Fruit fly (Drosophila melanogaster) S2 (cell line): ENCODE measurements around the gene Ir8a.

Experiments used
- CG8478 ChIP-seq: fragments of >200 bp; optimal IDR thresholded peaks from 2 replicates; lab custom pipeline; 2018
- CTCF ChIP-seq, 2 experiments: fragments of >200 bp; optimal IDR thresholded peaks; 2 replicates each; lab custom pipeline; 2018

Ir8a gene

DNA sequence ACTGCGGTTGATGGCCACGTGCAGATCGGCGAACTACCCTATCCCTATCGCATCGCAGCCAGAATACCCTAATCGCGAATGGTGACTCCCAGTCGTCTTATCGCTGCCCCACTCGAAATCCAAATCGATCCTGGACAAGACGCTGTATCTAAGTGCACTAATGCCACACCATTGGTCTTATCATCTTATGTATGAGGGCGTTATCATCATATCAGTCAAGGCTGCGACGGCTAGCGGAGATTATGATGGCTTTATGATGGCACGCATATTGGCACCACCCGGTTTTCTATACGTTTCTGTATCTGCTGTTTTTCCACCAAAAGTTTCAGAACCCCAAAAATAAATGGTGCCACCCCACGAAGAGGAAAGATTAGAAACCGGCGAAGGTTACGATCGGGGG is 36.2 kb downstream of the Ir8a start:
- TF ChIP-seq CTCF (optimal IDR thresholded peaks at IDR 0.05; lab: Kevin White, UChicago) = no peak
- no peak for TF ChIP-seq CG8478 (lab: Kevin White, UChicago)

DNA sequence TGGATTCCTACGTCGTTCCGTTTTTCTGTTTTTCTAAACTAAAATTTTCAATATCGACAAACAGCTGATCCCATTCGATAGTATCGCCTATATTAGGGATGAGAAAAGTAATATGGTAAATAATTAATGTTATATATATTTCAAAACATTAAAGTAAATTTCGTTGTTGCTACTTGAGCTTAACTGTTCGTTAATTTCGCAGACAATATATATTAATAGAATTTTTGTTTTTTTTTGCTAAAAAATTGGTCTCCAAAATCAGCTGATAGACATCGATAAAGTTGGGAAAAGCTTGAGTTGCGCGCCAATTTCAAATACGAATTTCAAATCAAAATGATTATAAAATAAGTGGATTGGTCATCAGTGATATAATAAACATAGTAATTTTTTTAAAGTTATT is 40.0 kb downstream of the Ir8a start, which contains the start of gene CG12118:
TSS of gene CG12118 (minus strand) at position 53 of the 400 bp plus-strand sequence.
- no peak for TF ChIP-seq CG8478 (lab: Kevin White, UChicago)
- no peak for TF ChIP-seq CTCF (optimal IDR thresholded peaks at IDR 0.05; lab: Kevin White, UChicago)

DNA sequence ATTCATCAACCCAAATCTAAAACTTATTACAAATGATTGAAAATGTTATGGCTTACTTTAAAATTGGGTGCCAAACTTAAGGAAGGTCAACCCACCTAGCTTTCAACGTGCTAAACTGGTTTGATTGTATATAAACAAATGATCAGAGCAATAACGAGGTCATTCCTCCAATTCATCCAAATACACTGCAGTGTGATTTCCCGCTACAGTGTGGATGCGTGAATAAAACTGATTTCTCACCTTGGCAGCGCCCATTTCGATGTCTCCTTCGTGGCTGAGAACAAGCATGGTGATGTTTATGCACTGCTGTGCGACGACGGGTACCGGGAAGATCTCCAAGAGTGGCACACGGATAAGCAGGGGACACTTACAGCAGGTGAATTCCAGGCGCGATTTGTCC is 41.1 kb downstream of the Ir8a start:
- TF ChIP-seq CTCF (optimal IDR thresholded peaks at IDR 0.05; lab: Kevin White, UChicago) (no peak), CG8478 (lab: Kevin White, UChicago) (no peak)

DNA sequence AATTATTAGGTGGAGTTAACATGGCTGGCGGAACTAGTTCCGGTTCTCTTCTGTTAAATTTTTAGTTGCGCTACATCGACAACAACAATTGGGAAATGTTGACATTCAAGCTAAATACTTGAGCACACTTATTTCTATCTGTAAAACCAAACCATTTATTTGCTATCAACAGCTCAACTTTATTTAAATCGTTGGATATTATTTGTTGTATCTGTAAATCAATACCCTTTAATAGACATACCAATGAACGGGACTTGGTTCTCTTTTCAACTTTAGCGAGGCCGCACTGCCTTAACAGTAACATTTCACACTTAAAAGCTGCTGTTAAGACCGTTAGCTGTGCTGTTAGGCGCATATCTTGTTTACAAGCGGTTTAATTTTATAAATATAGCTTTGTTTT is 42.8 kb downstream of the Ir8a start, which contains the start of gene CG12106:
TSS of gene CG12106 (plus strand) at position 295 of the 400 bp plus-strand sequence.
- TF ChIP-seq CG8478 (lab: Kevin White, UChicago) (no peak), CTCF (optimal IDR thresholded peaks at IDR 0.05; lab: Kevin White, UChicago) (no peak)

DNA sequence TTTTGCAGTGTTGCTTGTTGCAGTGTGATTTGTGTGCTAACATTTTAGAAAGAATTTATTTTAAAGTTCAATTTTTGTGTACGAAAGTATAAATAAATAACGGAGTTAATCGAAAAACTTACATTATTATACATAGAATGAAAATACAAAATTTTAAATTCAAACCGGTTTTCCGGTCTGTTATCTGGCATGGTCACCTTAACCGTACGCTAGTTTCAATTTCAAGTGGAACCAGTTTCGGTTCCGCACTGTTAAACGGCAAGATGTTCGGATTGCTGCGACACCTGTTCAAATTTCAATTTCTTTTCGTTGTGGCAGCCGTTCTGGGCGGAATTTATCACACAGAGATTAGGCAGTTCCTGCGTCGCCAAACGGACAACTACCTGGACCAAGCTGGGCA is 44.0 kb downstream of the Ir8a start, which contains the start of gene CG12056:
TSS of gene CG12056 (plus strand) at position 241 of the 400 bp plus-strand sequence.
- no peak for TF ChIP-seq CG8478 (lab: Kevin White, UChicago)
- no peak for TF ChIP-seq CTCF (optimal IDR thresholded peaks at IDR 0.05; lab: Kevin White, UChicago)

DNA sequence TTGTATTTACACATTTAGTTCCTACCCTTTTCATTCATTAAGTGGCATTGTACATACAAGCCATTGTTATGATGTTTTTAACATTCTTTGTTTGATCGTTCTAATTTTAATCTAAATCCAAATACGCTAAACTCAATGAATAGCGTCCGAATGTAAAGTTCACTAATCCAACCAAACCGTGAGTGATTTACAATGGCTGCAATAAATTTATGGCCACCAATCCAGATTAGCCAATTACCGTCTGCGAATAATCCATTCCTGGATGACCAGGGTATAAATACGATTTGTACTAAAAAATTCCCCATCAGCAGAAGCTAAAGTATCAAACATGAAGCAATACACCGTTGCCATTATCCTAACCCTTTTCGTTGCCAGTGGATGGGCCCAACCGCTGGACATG is 45.0 kb downstream of the Ir8a start, which contains the start of gene CG12057:
TSS of gene CG12057 (plus strand) at position 301 of the 400 bp plus-strand sequence.
- no peak for TF ChIP-seq CTCF (optimal IDR thresholded peaks at IDR 0.05; lab: Kevin White, UChicago)
- TF ChIP-seq CG8478 (lab: Kevin White, UChicago) = no peak

DNA sequence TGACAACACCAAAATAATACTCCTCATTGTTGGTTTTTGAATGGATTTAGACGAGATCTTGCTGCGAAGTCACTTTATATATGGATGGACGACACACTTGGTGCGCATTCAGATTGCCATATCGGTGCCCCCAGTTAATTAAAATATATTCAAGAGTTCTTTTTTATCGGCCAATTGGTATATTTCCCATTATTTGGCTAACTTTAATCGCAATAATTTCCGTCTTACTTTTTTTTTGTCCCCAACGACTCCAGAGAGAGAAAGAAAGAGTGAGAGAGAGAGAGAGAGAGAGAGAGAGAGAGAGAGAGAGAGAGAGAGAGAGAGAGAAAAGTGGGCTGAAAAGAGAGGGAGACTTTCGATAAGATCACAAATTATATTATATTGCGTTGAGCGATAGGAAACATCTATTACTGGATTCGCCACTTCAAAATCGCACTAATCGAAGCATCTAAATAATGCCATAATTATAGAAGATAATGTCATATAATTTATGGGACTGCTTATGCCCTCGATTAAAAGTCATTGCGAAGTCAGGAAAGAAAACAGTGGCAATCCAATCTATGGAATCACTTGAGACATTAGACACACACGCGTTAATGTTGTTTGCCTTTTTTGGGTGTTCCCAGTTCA is 45.7 kb downstream of the Ir8a start, which contains the start of gene CG12115:
TSS of gene CG12115 (minus strand) at position 51 of the 630 bp plus-strand sequence.
- TF ChIP-seq CTCF (optimal IDR thresholded peaks at IDR 0.05; lab: Kevin White, UChicago) (no peak), CG8478 (lab: Kevin White, UChicago) (no peak)

DNA sequence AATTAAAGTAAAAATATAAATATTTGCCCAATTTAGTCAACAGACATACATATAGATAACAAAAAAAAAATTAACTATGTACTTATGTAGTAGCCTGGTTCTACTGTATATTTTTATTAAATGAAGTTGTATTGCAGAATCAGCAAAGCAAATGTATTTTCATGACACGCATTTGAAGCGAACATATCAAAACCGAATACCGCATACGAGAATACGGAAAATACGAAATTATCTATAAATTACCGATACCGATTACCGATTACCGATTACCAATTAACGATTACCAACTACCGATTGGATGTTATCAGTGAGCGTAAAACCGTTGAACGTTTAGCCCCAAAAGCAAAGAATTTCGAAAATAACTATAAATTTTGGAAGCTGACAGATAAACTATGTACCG is 49.0 kb downstream of the Ir8a start:
- TF ChIP-seq CTCF (optimal IDR thresholded peaks at IDR 0.05; lab: Kevin White, UChicago) = no peak
- no peak for TF ChIP-seq CG8478 (lab: Kevin White, UChicago)
